Fruit fly (Drosophila melanogaster) whole organism, embryonic: ENCODE data around the gene Gmap.
A peak's percentile ranks its signal among the peaks of the same experiment; 100 is the strongest.

Experiments used
- Bdp1 ChIP-seq: fragments of 200-800 bp; sonication (Bioruptor generic); optimal IDR thresholded peaks from 3 replicates; lab custom pipeline; 2016; ENCODE audit warnings: missing biosample characterization, missing genetic modification characterization
- Blimp-1 ChIP-seq: fragments of 200-800 bp; sonication (Bioruptor generic); optimal IDR thresholded peaks from 3 replicates; lab custom pipeline; 2018; ENCODE audit warnings: missing biosample characterization, missing genetic modification characterization, mild to moderate bottlenecking, moderate library complexity, missing genetic modification reagents
- C15 ChIP-seq: fragments of 200-800 bp; sonication (Bioruptor generic); IDR thresholded peaks from 3 replicates; pipeline ENCODE4 v1.3.6; 2022; ENCODE audit warnings: missing biosample characterization, missing genetic modification characterization
- CG10209 ChIP-seq: fragments of 200-800 bp; sonication (Bioruptor generic); optimal IDR thresholded peaks from 3 replicates; lab custom pipeline; 2017; ENCODE audit warnings: missing biosample characterization, mild to moderate bottlenecking, missing genetic modification characterization, missing genetic modification reagents
- CG10431 ChIP-seq: fragments of 200-800 bp; sonication (Bioruptor generic); optimal IDR thresholded peaks from 3 replicates; lab custom pipeline; 2018; ENCODE audit warnings: missing biosample characterization, mild to moderate bottlenecking, missing genetic modification characterization
- CG11560 ChIP-seq: fragments of 200-800 bp; sonication (Bioruptor generic); IDR thresholded peaks from 3 replicates; pipeline ENCODE4 v1.3.6; 2022; ENCODE audit warnings: missing biosample characterization, missing genetic modification characterization
- CG14710 ChIP-seq: fragments of 200-800 bp; sonication (Bioruptor generic); optimal IDR thresholded peaks from 3 replicates; lab custom pipeline; 2019; ENCODE audit warnings: missing biosample characterization, mild to moderate bottlenecking, missing genetic modification characterization, moderate library complexity
- CG16779 ChIP-seq: fragments of 200-800 bp; sonication (Bioruptor generic); IDR thresholded peaks from 2 replicates; pipeline ENCODE4 v1.3.6; 2022; ENCODE audit warnings: missing biosample characterization, missing genetic modification characterization
- CG18262 ChIP-seq: fragments of 200-800 bp; optimal IDR thresholded peaks from 3 replicates; lab custom pipeline; 2019; ENCODE audit warnings: missing biosample characterization, mild to moderate bottlenecking, missing genetic modification characterization, moderate library complexity
- CG18599 ChIP-seq: fragments of 200-800 bp; sonication (Bioruptor generic); optimal IDR thresholded peaks from 3 replicates; lab custom pipeline; 2017; ENCODE audit warnings: missing biosample characterization, missing genetic modification characterization, mild to moderate bottlenecking, moderate library complexity, missing genetic modification reagents
- CG2129 ChIP-seq: fragments of 200-800 bp; sonication (Bioruptor generic); IDR thresholded peaks from 2 replicates; pipeline ENCODE4 v1.3.6; 2022; ENCODE audit warnings: missing biosample characterization, missing genetic modification characterization; ENCODE audit not compliant: partially characterized antibody
- CG2202 ChIP-seq: fragments of 200-800 bp; sonication (Bioruptor generic); optimal IDR thresholded peaks from 2 replicates; lab custom pipeline; 2018; ENCODE audit warnings: missing biosample characterization, mild to moderate bottlenecking, missing genetic modification characterization
- CG2712 ChIP-seq: fragments of 200-800 bp; optimal IDR thresholded peaks from 3 replicates; lab custom pipeline; 2019; ENCODE audit warnings: missing biosample characterization, mild to moderate bottlenecking, missing genetic modification characterization, moderate library complexity
- CG3163 ChIP-seq: fragments of 200-800 bp; sonication (Bioruptor generic); optimal IDR thresholded peaks from 3 replicates; lab custom pipeline; 2016; ENCODE audit warnings: missing biosample characterization, missing genetic modification characterization
- CG34376 ChIP-seq: fragments of 200-800 bp; sonication (Bioruptor generic); optimal IDR thresholded peaks from 2 replicates; lab custom pipeline; 2018; ENCODE audit warnings: missing biosample characterization, mild to moderate bottlenecking, missing genetic modification characterization
- CG4820 ChIP-seq: fragments of 200-800 bp; sonication (Bioruptor generic); optimal IDR thresholded peaks from 3 replicates; lab custom pipeline; 2016; ENCODE audit warnings: missing biosample characterization, missing genetic modification characterization
- CG5180 ChIP-seq: fragments of 200-800 bp; sonication (Bioruptor generic); optimal IDR thresholded peaks from 3 replicates; lab custom pipeline; 2017; ENCODE audit warnings: missing biosample characterization, missing genetic modification characterization, mild to moderate bottlenecking, moderate library complexity, missing genetic modification reagents
- CG6175 ChIP-seq: fragments of 200-800 bp; sonication (Bioruptor generic); IDR thresholded peaks from 3 replicates; pipeline ENCODE4 v1.3.6; 2022; ENCODE audit warnings: missing biosample characterization, missing genetic modification characterization
- CG6254 ChIP-seq: fragments of 200-800 bp; sonication (Bioruptor generic); optimal IDR thresholded peaks from 3 replicates; lab custom pipeline; 2017; ENCODE audit warnings: mild to moderate bottlenecking, missing biosample characterization, missing genetic modification reagents, missing genetic modification characterization
- CG6791 ChIP-seq: fragments of 200-800 bp; sonication (Bioruptor generic); IDR thresholded peaks from 3 replicates; pipeline ENCODE4 v1.3.6; 2022; ENCODE audit warnings: missing biosample characterization, missing genetic modification characterization; ENCODE audit not compliant: partially characterized antibody
- CG6854 ChIP-seq: fragments of 200-800 bp; sonication (Bioruptor generic); optimal IDR thresholded peaks from 3 replicates; lab custom pipeline; 2017; ENCODE audit warnings: missing biosample characterization, mild to moderate bottlenecking, missing genetic modification characterization
- CG8924 ChIP-seq: fragments of 200-800 bp; optimal IDR thresholded peaks from 3 replicates; lab custom pipeline; 2019; ENCODE audit warnings: missing biosample characterization, mild to moderate bottlenecking, missing genetic modification characterization, moderate library complexity
- CHES-1-like ChIP-seq: fragments of 200-800 bp; sonication (Bioruptor generic); optimal IDR thresholded peaks from 2 replicates; lab custom pipeline; 2016; ENCODE audit warnings: missing biosample characterization, missing genetic modification characterization
- Dbx ChIP-seq: fragments of 200-800 bp; sonication (Bioruptor generic); IDR thresholded peaks from 3 replicates; pipeline ENCODE4 v1.3.6; 2022; ENCODE audit warnings: missing biosample characterization, missing genetic modification characterization
- GATAe ChIP-seq: fragments of 200-800 bp; sonication (Bioruptor generic); conservative IDR thresholded peaks from 2 replicates; pipeline ENCODE4 v1.3.6; 2022; ENCODE audit warnings: missing biosample characterization, missing genetic modification characterization
- Hmr ChIP-seq: fragments of 200-800 bp; sonication (Bioruptor generic); optimal IDR thresholded peaks from 3 replicates; lab custom pipeline; 2017; ENCODE audit warnings: mild to moderate bottlenecking, missing biosample characterization, missing genetic modification reagents, missing genetic modification characterization
- Hr78 ChIP-seq, 2 experiments: fragments of 200-800 bp in 1 of 2; fragments of >200 bp in 1 of 2; sonication (Bioruptor generic) in 1 of 2; optimal IDR thresholded peaks; 2 replicates each; lab custom pipeline; 2017 to 2019; ENCODE audit warnings: missing biosample characterization in 2 of 2, missing genetic modification characterization in 2 of 2, mild to moderate bottlenecking in 1 of 2, moderate library complexity in 1 of 2
- Kr ChIP-seq: fragments of 200-800 bp; sonication (Bioruptor generic); optimal IDR thresholded peaks from 2 replicates; lab custom pipeline; 2017; ENCODE audit warnings: missing biosample characterization, mild to moderate bottlenecking, missing genetic modification characterization
- Mad ChIP-seq: fragments of 200-800 bp; sonication (Bioruptor generic); optimal IDR thresholded peaks from 2 replicates; lab custom pipeline; 2016; ENCODE audit warnings: missing biosample characterization, missing genetic modification characterization
- Med ChIP-seq: fragments of 200-800 bp; sonication (Bioruptor generic); peaks from one replicate; lab custom pipeline; 2016; ENCODE audit warnings: missing biosample characterization, missing genetic modification characterization, mild to moderate bottlenecking, inconsistent platforms, moderate library complexity
- Oaz ChIP-seq: fragments of 200-800 bp; sonication (Bioruptor generic); IDR thresholded peaks from 2 replicates; pipeline ENCODE4 v1.3.6; 2022; ENCODE audit warnings: missing biosample characterization, missing genetic modification characterization
- Oli ChIP-seq: fragments of 200-800 bp; sonication (Bioruptor generic); optimal IDR thresholded peaks from 2 replicates; lab custom pipeline; 2018; ENCODE audit warnings: missing biosample characterization, mild to moderate bottlenecking, missing genetic modification characterization, moderate library complexity
- Sry-β ChIP-seq: fragments of 200-800 bp; sonication (Bioruptor generic); optimal IDR thresholded peaks from 2 replicates; lab custom pipeline; 2018; ENCODE audit warnings: missing biosample characterization, mild to moderate bottlenecking, missing genetic modification characterization, moderate library complexity
- ac ChIP-seq: fragments of 200-800 bp; sonication (Bioruptor generic); optimal IDR thresholded peaks from 3 replicates; lab custom pipeline; 2017; ENCODE audit warnings: missing biosample characterization, mild to moderate bottlenecking, missing genetic modification characterization
- ap ChIP-seq: fragments of 200-800 bp; sonication (Bioruptor generic); IDR thresholded peaks from 2 replicates; pipeline ENCODE4 v1.3.6; 2022; ENCODE audit warnings: missing biosample characterization, missing genetic modification characterization
- bbx ChIP-seq: fragments of 200-800 bp; sonication (Bioruptor generic); IDR thresholded peaks from 2 replicates; pipeline ENCODE4 v1.3.6; 2022; ENCODE audit warnings: missing biosample characterization, missing genetic modification characterization; ENCODE audit not compliant: partially characterized antibody
- btn ChIP-seq: fragments of 200-800 bp; sonication (Bioruptor generic); optimal IDR thresholded peaks from 2 replicates; lab custom pipeline; 2016; ENCODE audit warnings: missing biosample characterization, missing genetic modification characterization
- chif ChIP-seq, 2 experiments: fragments of 200-800 bp; sonication (Bioruptor generic); optimal IDR thresholded peaks; 3 replicates each; lab custom pipeline; 2016; ENCODE audit warnings: missing biosample characterization in 2 of 2, missing genetic modification characterization in 2 of 2
- chn ChIP-seq: fragments of 200-800 bp; sonication (Bioruptor generic); optimal IDR thresholded peaks from 2 replicates; lab custom pipeline; 2016; ENCODE audit warnings: missing biosample characterization, missing genetic modification characterization
- gfzf ChIP-seq: fragments of 200-800 bp; sonication (Bioruptor generic); optimal IDR thresholded peaks from 2 replicates; lab custom pipeline; 2016; ENCODE audit warnings: missing biosample characterization, mild to moderate bottlenecking, missing genetic modification characterization, moderate library complexity
- gsb ChIP-seq: fragments of 200-800 bp; sonication (Bioruptor generic); IDR thresholded peaks from 2 replicates; pipeline ENCODE4 v1.3.6; 2022; ENCODE audit warnings: missing biosample characterization, missing genetic modification characterization
- hth ChIP-seq: fragments of >200 bp; optimal IDR thresholded peaks from 2 replicates; lab custom pipeline; 2017; ENCODE audit warnings: inconsistent platforms
- lbe ChIP-seq: fragments of 200-800 bp; sonication (Bioruptor generic); optimal IDR thresholded peaks from 2 replicates; lab custom pipeline; 2016; ENCODE audit warnings: missing biosample characterization, mild to moderate bottlenecking, missing genetic modification characterization
- mam ChIP-seq: fragments of 200-800 bp; sonication (Bioruptor generic); optimal IDR thresholded peaks from 3 replicates; lab custom pipeline; 2016; ENCODE audit warnings: missing biosample characterization, missing genetic modification characterization
- pum ChIP-seq: fragments of 200-800 bp; sonication (Bioruptor generic); optimal IDR thresholded peaks from 2 replicates; lab custom pipeline; 2016; ENCODE audit warnings: missing biosample characterization, missing genetic modification characterization
- schlank ChIP-seq: fragments of 200-800 bp; sonication (Bioruptor generic); optimal IDR thresholded peaks from 2 replicates; lab custom pipeline; 2018; ENCODE audit warnings: missing biosample characterization, mild to moderate bottlenecking, missing genetic modification characterization
- sob ChIP-seq: fragments of 200-800 bp; sonication (Bioruptor generic); IDR thresholded peaks from 2 replicates; pipeline ENCODE4 v1.3.6; 2022; ENCODE audit warnings: missing biosample characterization, missing genetic modification characterization
- ssp ChIP-seq: fragments of 200-800 bp; sonication (Bioruptor generic); IDR thresholded peaks from 2 replicates; pipeline ENCODE4 v1.3.6; 2022; ENCODE audit warnings: missing biosample characterization, missing genetic modification characterization
- tna ChIP-seq: fragments of 200-800 bp; sonication (Bioruptor generic); IDR thresholded peaks from 2 replicates; pipeline ENCODE4 v1.3.6; 2022; ENCODE audit warnings: missing biosample characterization, missing genetic modification characterization; ENCODE audit not compliant: partially characterized antibody
- vnd ChIP-seq: fragments of 200-800 bp; sonication (Bioruptor generic); IDR thresholded peaks from 3 replicates; pipeline ENCODE4 v1.3.6; 2022; ENCODE audit warnings: missing biosample characterization, missing genetic modification characterization; ENCODE audit not compliant: partially characterized antibody
- yki ChIP-seq: fragments of >200 bp; optimal IDR thresholded peaks from 3 replicates; lab custom pipeline; 2018
- zen ChIP-seq: fragments of 200-800 bp; sonication (Bioruptor generic); optimal IDR thresholded peaks from 3 replicates; lab custom pipeline; 2018; ENCODE audit warnings: missing biosample characterization, mild to moderate bottlenecking, missing genetic modification characterization, moderate library complexity

Gene Gmap

DNA sequence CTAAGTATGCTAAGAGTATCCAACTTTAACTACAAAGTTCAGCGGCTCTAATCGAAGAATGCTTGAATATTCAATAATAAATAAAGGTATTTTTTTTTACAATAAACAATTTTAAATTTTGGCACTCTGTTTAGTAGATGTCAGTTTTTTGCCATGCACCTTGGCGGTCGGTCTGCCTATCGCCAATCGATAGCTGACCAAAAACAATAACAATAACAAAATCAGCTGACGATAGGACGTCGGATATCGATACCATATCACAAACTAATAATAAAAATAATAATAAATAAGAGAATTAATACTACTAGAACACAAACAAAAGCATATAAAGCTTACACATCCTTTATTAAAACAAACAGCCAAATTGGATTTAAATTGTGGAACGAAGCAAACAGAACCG is at the start of gene Gmap (continued):
- TF ChIP-seq CG4820 (GFP tag; lab: Kevin White, UChicago) (no peak), CHES-1-like (GFP tag; lab: Kevin White, UChicago) (no peak), chn (GFP tag; lab: Kevin White, UChicago) (no peak), Hmr (GFP tag; lab: Kevin White, UChicago) (no peak), vnd (GFP tag; lab: Robert Waterston, UW) (peak; percentile 82), zen (tag; lab: Kevin White, UChicago) (no peak), CG2712 (tag; lab: Kevin White, UChicago) (peak; percentile 3), Mad (GFP tag; lab: Kevin White, UChicago) (no peak), Sry-β (GFP tag; lab: Kevin White, UChicago) (no peak), sob (GFP tag; lab: Robert Waterston, UW) (no peak), CG6254 (no peak), GATAe (GFP tag; lab: Robert Waterston, UW) (no peak), mam (GFP tag; lab: Kevin White, UChicago) (no peak), schlank (tag; lab: Kevin White, UChicago) (no peak), chif (GFP tag; optimal IDR thresholded peaks at IDR 0.05; lab: Kevin White, UChicago) (no peak), ssp (GFP tag; lab: Robert Waterston, UW) (no peak), CG10209 (GFP tag; lab: Kevin White, UChicago) (no peak), CG14710 (tag; lab: Kevin White, UChicago) (no peak), Dbx (GFP tag; lab: Robert Waterston, UW) (no peak), Oli (no peak), pum (GFP tag; lab: Kevin White, UChicago) (no peak), bbx (peak; percentile 91), CG6791 (peak; percentile 93), CG2202 (tag; lab: Kevin White, UChicago) (no peak), C15 (GFP tag; lab: Robert Waterston, UW) (no peak), tna (GFP tag; lab: Robert Waterston, UW) (peak; percentile 96), CG6175 (GFP tag; lab: Robert Waterston, UW) (no peak), CG10431 (GFP tag; lab: Kevin White, UChicago) (no peak), ap (GFP tag; lab: Robert Waterston, UW) (no peak), CG6854 (no peak), CG11560 (tag; lab: Robert Waterston, UW) (no peak), CG16779 (GFP tag; lab: Robert Waterston, UW) (no peak), Blimp-1 (no peak), CG34376 (no peak), Kr (GFP tag; lab: Kevin White, UChicago) (no peak), yki (lab: Kevin White, UChicago) (no peak), Bdp1 (no peak), CG18262 (no peak), Oaz (no peak), gsb (GFP tag; lab: Robert Waterston, UW) (no peak), Hr78 (GFP tag; optimal IDR thresholded peaks at IDR 0.05; lab: Kevin White, UChicago) (no peak), btn (GFP tag; lab: Kevin White, UChicago) (no peak), Med (GFP tag; lab: Kevin White, UChicago) (peak; percentile 42), gfzf (GFP tag; lab: Kevin White, UChicago) (no peak), CG18599 (GFP tag; lab: Kevin White, UChicago) (no peak), CG3163 (no peak), hth (lab: Kevin White, UChicago) (no peak), CG2129 (GFP tag; lab: Robert Waterston, UW) (no peak), ac (GFP tag; lab: Kevin White, UChicago) (no peak), lbe (GFP tag; lab: Kevin White, UChicago) (no peak), CG5180 (GFP tag; lab: Kevin White, UChicago) (no peak), CG8924 (tag; lab: Kevin White, UChicago) (peak; percentile 9)
